Fruit fly (Drosophila melanogaster) whole organism, embryonic: ENCODE measurements around the gene CG6923.

Source experiments
- Antp ChIP-seq: fragments of 200-800 bp; sonication (Bioruptor generic); optimal IDR thresholded peaks from 3 replicates; lab custom pipeline; 2016; ENCODE audit warnings: missing biosample characterization, missing genetic modification characterization
- CG10543 ChIP-seq: fragments of 200-800 bp; sonication (Bioruptor generic); optimal IDR thresholded peaks from 3 replicates; lab custom pipeline; 2017; ENCODE audit warnings: missing biosample characterization, mild to moderate bottlenecking, missing genetic modification characterization, moderate library complexity
- CG10565 ChIP-seq: fragments of 200-800 bp; sonication (Bioruptor generic); optimal IDR thresholded peaks from 3 replicates; lab custom pipeline; 2016; ENCODE audit warnings: missing biosample characterization, mild to moderate bottlenecking, missing genetic modification characterization
- CG11093 ChIP-seq: fragments of 200-800 bp; sonication (Bioruptor generic); IDR thresholded peaks from 3 replicates; pipeline ENCODE4 v1.3.6; 2022; ENCODE audit warnings: missing biosample characterization, missing genetic modification characterization
- CG11247 ChIP-seq: fragments of 200-800 bp; sonication (Bioruptor generic); IDR thresholded peaks from 2 replicates; pipeline ENCODE4 v1.3.6; 2022; ENCODE audit warnings: missing biosample characterization, missing genetic modification characterization
- CG12155 ChIP-seq: fragments of 200-800 bp; sonication (Bioruptor generic); optimal IDR thresholded peaks from 3 replicates; lab custom pipeline; 2016; ENCODE audit warnings: missing biosample characterization, missing genetic modification characterization
- CG12219 ChIP-seq: fragments of 200-800 bp; sonication (Bioruptor generic); optimal IDR thresholded peaks from 3 replicates; lab custom pipeline; 2018; ENCODE audit warnings: missing biosample characterization, mild to moderate bottlenecking, missing genetic modification characterization
- CG12391 ChIP-seq: fragments of 200-800 bp; sonication (Bioruptor generic); optimal IDR thresholded peaks from 3 replicates; lab custom pipeline; 2018; ENCODE audit warnings: missing biosample characterization, mild to moderate bottlenecking, missing genetic modification characterization, moderate library complexity
- CG14050 ChIP-seq: fragments of 200-800 bp; sonication (Bioruptor generic); IDR thresholded peaks from 3 replicates; pipeline ENCODE4 v1.3.6; 2022; ENCODE audit warnings: missing biosample characterization, missing genetic modification characterization
- CG15696 ChIP-seq: fragments of 200-800 bp; sonication (Bioruptor generic); optimal IDR thresholded peaks from 2 replicates; lab custom pipeline; 2019; ENCODE audit warnings: missing biosample characterization, mild to moderate bottlenecking, missing genetic modification characterization, moderate library complexity
- CG17328 ChIP-seq: fragments of 200-800 bp; sonication (Bioruptor generic); IDR thresholded peaks from 2 replicates; pipeline ENCODE4 v1.3.6; 2022; ENCODE audit warnings: missing biosample characterization, missing genetic modification characterization
- CG17359 ChIP-seq: fragments of 200-800 bp; sonication (Bioruptor generic); optimal IDR thresholded peaks from 3 replicates; lab custom pipeline; 2018; ENCODE audit warnings: missing biosample characterization, mild to moderate bottlenecking, missing genetic modification characterization, moderate library complexity
- CG18764 ChIP-seq: fragments of 200-800 bp; sonication (Bioruptor generic); optimal IDR thresholded peaks from 3 replicates; lab custom pipeline; 2016; ENCODE audit warnings: missing biosample characterization, missing genetic modification characterization
- CG31388 ChIP-seq: fragments of 200-800 bp; sonication (Bioruptor generic); optimal IDR thresholded peaks from 2 replicates; lab custom pipeline; 2016; ENCODE audit warnings: missing biosample characterization, missing genetic modification characterization
- CG3407 ChIP-seq: fragments of 200-800 bp; sonication (Bioruptor generic); optimal IDR thresholded peaks from 2 replicates; lab custom pipeline; 2018; ENCODE audit warnings: missing biosample characterization, mild to moderate bottlenecking, missing genetic modification characterization
- CG7271 ChIP-seq: fragments of 200-800 bp; sonication (Bioruptor generic); optimal IDR thresholded peaks from 2 replicates; lab custom pipeline; 2018; ENCODE audit warnings: missing biosample characterization, mild to moderate bottlenecking, missing genetic modification characterization, moderate library complexity
- CG7839 ChIP-seq: fragments of 200-800 bp; sonication (Bioruptor generic); optimal IDR thresholded peaks from 3 replicates; lab custom pipeline; 2018; ENCODE audit warnings: missing biosample characterization, mild to moderate bottlenecking, missing genetic modification characterization, moderate library complexity
- CG8359 ChIP-seq: fragments of 200-800 bp; sonication (Bioruptor generic); optimal IDR thresholded peaks from 2 replicates; lab custom pipeline; 2017; ENCODE audit warnings: missing biosample characterization, mild to moderate bottlenecking, missing genetic modification characterization, borderline replicate concordance
- Camta ChIP-seq: fragments of 200-800 bp; sonication (Bioruptor generic); optimal IDR thresholded peaks from 2 replicates; lab custom pipeline; 2016; ENCODE audit warnings: missing biosample characterization, missing genetic modification characterization
- CrebB ChIP-seq: fragments of 200-800 bp; sonication (Bioruptor generic); optimal IDR thresholded peaks from 3 replicates; lab custom pipeline; 2018; ENCODE audit warnings: missing biosample characterization, mild to moderate bottlenecking, missing genetic modification characterization
- Dip2 ChIP-seq: fragments of 200-800 bp; sonication (Bioruptor generic); IDR thresholded peaks from 2 replicates; pipeline ENCODE4 v1.3.6; 2022; ENCODE audit warnings: missing biosample characterization, missing genetic modification characterization
- Dip3 ChIP-seq: fragments of 200-800 bp; sonication (Bioruptor generic); optimal IDR thresholded peaks from 3 replicates; lab custom pipeline; 2016; ENCODE audit warnings: missing biosample characterization, missing genetic modification characterization
- Doc2 ChIP-seq: fragments of 200-800 bp; sonication (Bioruptor generic); IDR thresholded peaks from 2 replicates; pipeline ENCODE4 v1.3.6; 2022; ENCODE audit warnings: missing biosample characterization, missing genetic modification characterization
- E2f2 ChIP-seq: fragments of 200-800 bp; sonication (Bioruptor generic); IDR thresholded peaks from 2 replicates; pipeline ENCODE4 v1.3.6; 2022; ENCODE audit warnings: missing biosample characterization, missing genetic modification characterization
- ERR ChIP-seq: fragments of 200-800 bp; sonication (Bioruptor generic); optimal IDR thresholded peaks from 2 replicates; lab custom pipeline; 2016; ENCODE audit warnings: missing biosample characterization, missing genetic modification characterization
- GATAe ChIP-seq: fragments of 200-800 bp; sonication (Bioruptor generic); conservative IDR thresholded peaks from 2 replicates; pipeline ENCODE4 v1.3.6; 2022; ENCODE audit warnings: missing biosample characterization, missing genetic modification characterization
- HLH4C ChIP-seq: fragments of 200-800 bp; sonication (Bioruptor generic); IDR thresholded peaks from 3 replicates; pipeline ENCODE4 v1.3.6; 2022; ENCODE audit warnings: missing biosample characterization, missing genetic modification characterization; ENCODE audit not compliant: partially characterized antibody
- HmgD ChIP-seq: fragments of 200-800 bp; sonication (Bioruptor generic); optimal IDR thresholded peaks from 3 replicates; lab custom pipeline; 2016; ENCODE audit warnings: missing biosample characterization, missing genetic modification characterization
- Nf-YB ChIP-seq: fragments of 200-800 bp; sonication (Bioruptor generic); optimal IDR thresholded peaks from 3 replicates; lab custom pipeline; 2019; ENCODE audit warnings: missing biosample characterization, mild to moderate bottlenecking, missing genetic modification characterization, moderate library complexity
- NfI ChIP-seq: fragments of 200-800 bp; sonication (Bioruptor generic); optimal IDR thresholded peaks from 3 replicates; lab custom pipeline; 2018; ENCODE audit warnings: missing biosample characterization, mild to moderate bottlenecking, missing genetic modification characterization, moderate library complexity
- Ravus ChIP-seq: fragments of 200-800 bp; sonication (Bioruptor generic); IDR thresholded peaks from 2 replicates; pipeline ENCODE4 v1.3.6; 2022; ENCODE audit warnings: missing biosample characterization, missing genetic modification characterization
- croc ChIP-seq: fragments of 200-800 bp; sonication (Bioruptor generic); conservative IDR thresholded peaks from 3 replicates; pipeline ENCODE4 v1.3.6; 2022; ENCODE audit warnings: missing biosample characterization, missing genetic modification characterization
- dan ChIP-seq: fragments of 200-800 bp; sonication (Bioruptor generic); IDR thresholded peaks from 2 replicates; pipeline ENCODE4 v1.3.6; 2022; ENCODE audit warnings: missing biosample characterization, missing genetic modification characterization
- ewg ChIP-seq: fragments of 200-800 bp; sonication (Bioruptor generic); optimal IDR thresholded peaks from 3 replicates; lab custom pipeline; 2017; ENCODE audit warnings: mild to moderate bottlenecking, missing biosample characterization, missing genetic modification reagents, missing genetic modification characterization
- her ChIP-seq: fragments of 200-800 bp; sonication (Bioruptor generic); optimal IDR thresholded peaks from 2 replicates; lab custom pipeline; 2016; ENCODE audit warnings: missing biosample characterization, missing genetic modification characterization
- lilli ChIP-seq: fragments of 200-800 bp; sonication (Bioruptor generic); optimal IDR thresholded peaks from 3 replicates; lab custom pipeline; 2016; ENCODE audit warnings: missing biosample characterization, missing genetic modification characterization
- lmd ChIP-seq: fragments of 200-800 bp; sonication (Bioruptor generic); IDR thresholded peaks from 2 replicates; pipeline ENCODE4 v1.3.6; 2022; ENCODE audit warnings: missing biosample characterization, missing genetic modification characterization
- mam ChIP-seq: fragments of 200-800 bp; sonication (Bioruptor generic); optimal IDR thresholded peaks from 3 replicates; lab custom pipeline; 2016; ENCODE audit warnings: missing biosample characterization, missing genetic modification characterization
- nau ChIP-seq: fragments of 200-800 bp; sonication (Bioruptor generic); optimal IDR thresholded peaks from 3 replicates; lab custom pipeline; 2017; ENCODE audit warnings: missing biosample characterization, mild to moderate bottlenecking, missing genetic modification characterization, missing genetic modification reagents
- peb ChIP-seq: fragments of 200-800 bp; sonication (Bioruptor generic); IDR thresholded peaks from 2 replicates; pipeline ENCODE4 v1.3.6; 2022; ENCODE audit warnings: missing biosample characterization, missing genetic modification characterization
- phol ChIP-seq: fragments of 200-800 bp; sonication (Bioruptor generic); optimal IDR thresholded peaks from 3 replicates; lab custom pipeline; 2018; ENCODE audit warnings: missing biosample characterization, mild to moderate bottlenecking, missing genetic modification characterization, moderate library complexity
- schlank ChIP-seq: fragments of 200-800 bp; sonication (Bioruptor generic); optimal IDR thresholded peaks from 2 replicates; lab custom pipeline; 2018; ENCODE audit warnings: missing biosample characterization, mild to moderate bottlenecking, missing genetic modification characterization
- sd ChIP-seq: fragments of 200-800 bp; sonication (Bioruptor generic); optimal IDR thresholded peaks from 3 replicates; lab custom pipeline; 2018; ENCODE audit warnings: missing biosample characterization, mild to moderate bottlenecking, missing genetic modification characterization, moderate library complexity
- sens-2 ChIP-seq: fragments of 200-800 bp; sonication (Bioruptor generic); IDR thresholded peaks from 2 replicates; pipeline ENCODE4 v1.3.6; 2022; ENCODE audit warnings: missing biosample characterization, missing genetic modification characterization
- so ChIP-seq: fragments of 200-800 bp; sonication (Bioruptor generic); IDR thresholded peaks from 3 replicates; pipeline ENCODE4 v1.3.6; 2022; ENCODE audit warnings: missing biosample characterization, missing genetic modification characterization
- tin ChIP-seq: fragments of 200-800 bp; sonication (Bioruptor generic); optimal IDR thresholded peaks from 3 replicates; lab custom pipeline; 2016; ENCODE audit warnings: missing biosample characterization, missing genetic modification characterization
- tll ChIP-seq, 2 experiments: fragments of 200-800 bp in 1 of 2; fragments of >200 bp in 1 of 2; sonication (Bioruptor generic) in 1 of 2; optimal IDR thresholded peaks; 2 replicates each; lab custom pipeline; 2017 to 2019; ENCODE audit warnings: missing biosample characterization in 2 of 2, missing genetic modification characterization in 2 of 2, mild to moderate bottlenecking in 1 of 2, moderate library complexity in 1 of 2
- twi ChIP-seq: fragments of 200-800 bp; optimal IDR thresholded peaks from 2 replicates; lab custom pipeline; 2019; ENCODE audit warnings: missing biosample characterization, mild to moderate bottlenecking, missing genetic modification characterization, moderate library complexity
- z ChIP-seq: fragments of 200-800 bp; sonication (Bioruptor generic); IDR thresholded peaks from 3 replicates; pipeline ENCODE4 v1.3.6; 2022; ENCODE audit warnings: missing biosample characterization, missing genetic modification characterization
- zfh2 ChIP-seq: fragments of 200-800 bp; sonication (Bioruptor generic); optimal IDR thresholded peaks from 2 replicates; lab custom pipeline; 2016; ENCODE audit warnings: missing biosample characterization, missing genetic modification characterization

The CG6923 gene

DNA sequence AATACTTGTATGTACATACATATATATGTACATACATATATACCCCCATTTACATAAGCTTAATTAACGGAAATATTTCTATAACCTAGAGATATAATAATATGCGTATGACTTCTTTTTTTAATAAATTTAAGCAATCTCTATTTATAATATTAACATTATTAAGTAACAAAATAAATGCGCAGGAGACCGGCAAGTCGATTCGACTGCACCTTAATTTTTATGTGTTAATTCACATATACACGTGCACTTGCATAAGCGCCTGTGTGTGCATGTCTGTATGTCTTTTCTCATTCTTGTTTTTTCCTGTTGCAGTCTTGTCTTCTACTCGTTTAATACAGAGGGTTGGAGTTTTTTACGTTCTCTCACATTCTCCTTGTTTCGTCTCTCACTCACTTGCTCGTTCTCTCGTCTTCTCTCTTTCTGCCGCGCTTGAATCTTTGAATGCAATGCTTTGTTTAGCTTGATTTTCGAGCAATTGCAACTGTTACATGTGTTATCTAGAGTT, 30.4 kb upstream of the CG6923 start (continued):
- TF ChIP-seq dan (GFP tag; lab: Robert Waterston, UW): peak; percentile 39; the same call in 1 of the 2 replicates
- TF ChIP-seq CrebB (tag; lab: Kevin White, UChicago): peak; percentile 3
- peak; percentile 96 for TF ChIP-seq CG15696 (tag; lab: Kevin White, UChicago)
- peak; percentile 92 for TF ChIP-seq CG8359 (GFP tag; lab: Kevin White, UChicago)
- peak; percentile 90 for TF ChIP-seq ewg
- peak; percentile 52; the same call in 2 of the 3 replicates for TF ChIP-seq CG14050 (GFP tag; lab: Robert Waterston, UW)
- peak; percentile 94 for TF ChIP-seq tin (GFP tag; lab: Kevin White, UChicago)
- TF ChIP-seq E2f2 (GFP tag; lab: Robert Waterston, UW): peak; percentile 30; the same call in 1 of the 2 replicates
- peak; percentile 10 for TF ChIP-seq sd (tag; lab: Kevin White, UChicago)
- no peak for TF ChIP-seq HmgD (GFP tag; lab: Kevin White, UChicago)
- peak; percentile 83 for TF ChIP-seq peb (GFP tag; lab: Robert Waterston, UW)
- TF ChIP-seq CG10543 (GFP tag; lab: Kevin White, UChicago): no peak
- no peak for TF ChIP-seq Dip2
- no peak for TF ChIP-seq Camta (GFP tag; lab: Kevin White, UChicago)
- TF ChIP-seq lilli: peak; percentile 60
- peak; percentile 93 for TF ChIP-seq CG3407 (GFP tag; lab: Kevin White, UChicago)
- no peak for TF ChIP-seq schlank
- TF ChIP-seq so: peak; percentile 70; the same call in 1 of the 3 replicates
- no peak for TF ChIP-seq Dip3 (GFP tag; lab: Kevin White, UChicago)
- TF ChIP-seq CG11093 (GFP tag; lab: Robert Waterston, UW): peak; percentile 84
- TF ChIP-seq CG12391 (tag; lab: Kevin White, UChicago): peak; percentile 97
- peak; percentile 88 for TF ChIP-seq CG18764 (GFP tag; lab: Kevin White, UChicago)
- TF ChIP-seq Ravus: no peak
- peak; percentile 94 for TF ChIP-seq CG7271 (tag; lab: Kevin White, UChicago)
- TF ChIP-seq CG12155 (GFP tag; lab: Kevin White, UChicago): peak; percentile 84
- no peak for TF ChIP-seq HLH4C (GFP tag; lab: Robert Waterston, UW)
- peak; percentile 91 for TF ChIP-seq twi (tag; lab: Kevin White, UChicago)
- no peak for TF ChIP-seq her
- TF ChIP-seq CG12219: peak; percentile 81
- peak; percentile 98 for TF ChIP-seq phol (tag; lab: Kevin White, UChicago)
- no peak for TF ChIP-seq Doc2 (GFP tag; lab: Robert Waterston, UW)
- peak; percentile 95 for TF ChIP-seq CG17359 (tag; lab: Kevin White, UChicago)
- TF ChIP-seq croc (GFP tag; lab: Robert Waterston, UW): peak; percentile 95
- TF ChIP-seq NfI (GFP tag; lab: Kevin White, UChicago): peak; percentile 81
- no peak for TF ChIP-seq GATAe
- TF ChIP-seq sens-2: peak; percentile 81
- no peak for TF ChIP-seq ERR (GFP tag; lab: Kevin White, UChicago)
- peak; percentile 96 for TF ChIP-seq CG17328 (GFP tag; lab: Robert Waterston, UW)
- TF ChIP-seq zfh2 (GFP tag; lab: Kevin White, UChicago): no peak
- TF ChIP-seq CG31388 (GFP tag; lab: Kevin White, UChicago): peak; percentile 49
- TF ChIP-seq tll (GFP tag; optimal IDR thresholded peaks at IDR 0.05; lab: Kevin White, UChicago): peak in 1 of 2 experiments; percentile 12
- TF ChIP-seq lmd (GFP tag; lab: Robert Waterston, UW): peak; percentile 86
- peak; percentile 48 for TF ChIP-seq CG10565
- TF ChIP-seq z (GFP tag; lab: Robert Waterston, UW): peak; percentile 80; the same call in 2 of the 3 replicates
- peak; percentile 96 for TF ChIP-seq CG7839
- TF ChIP-seq Nf-YB (GFP tag; lab: Kevin White, UChicago): peak; percentile 80
- TF ChIP-seq CG11247 (GFP tag; lab: Robert Waterston, UW): peak; percentile 59; the same call in 1 of the 2 replicates
- TF ChIP-seq nau (GFP tag; lab: Kevin White, UChicago): peak; percentile 80
- TF ChIP-seq Antp (GFP tag; lab: Kevin White, UChicago): no peak
- TF ChIP-seq mam: no peak
